Fruit fly (Drosophila melanogaster): ENCODE results near the gene CG13931.

DNA sequence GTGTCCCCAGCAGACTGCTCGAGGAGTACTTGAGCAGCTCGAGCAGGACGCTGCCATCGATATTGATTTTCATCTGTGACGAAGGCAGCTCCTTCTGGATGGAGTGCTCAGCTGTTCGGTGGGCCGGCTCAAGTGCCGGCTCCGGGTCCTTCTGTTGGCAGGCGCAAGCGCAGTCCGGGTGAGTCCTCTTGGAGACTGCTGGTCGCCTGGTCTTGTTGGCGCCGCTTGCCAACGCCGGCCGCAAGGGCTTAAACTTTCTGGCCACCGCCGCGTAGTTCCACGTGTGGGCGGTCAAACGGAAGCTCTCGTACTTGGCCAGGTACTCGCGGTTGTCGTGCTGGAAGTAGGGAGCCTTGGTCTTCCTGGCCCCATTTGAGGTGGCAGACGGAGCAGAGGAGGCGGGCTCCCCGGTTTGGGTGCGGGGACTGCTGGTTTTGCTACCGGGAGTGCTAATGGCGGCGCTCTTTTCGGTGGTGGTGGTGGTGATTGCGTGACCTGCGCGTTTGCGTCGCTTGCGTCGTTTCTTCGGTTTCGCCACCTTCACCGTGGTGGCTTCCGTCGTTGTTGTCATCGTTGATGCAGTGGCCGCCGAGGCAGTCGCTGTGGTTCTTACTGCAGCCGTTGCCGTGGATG lies 40.4 kb downstream of the CG13931 start:
- no peak for TF ChIP-seq CG8478 (optimal IDR thresholded peaks at IDR 0.05)
- no peak for TF ChIP-seq usp (GFP tag; optimal IDR thresholded peaks at IDR 0.05)
- TF ChIP-seq Dll (optimal IDR thresholded peaks at IDR 0.05) = no peak
